Worm (Caenorhabditis elegans) whole organism, late embryonic: ENCODE measurements around the gene lev-8.

Experiments
- elt-2 ChIP-seq: sonication (generic microtip); optimal IDR thresholded peaks from 2 replicates; lab custom pipeline; 2016; ENCODE audit warnings: missing genetic modification reagents, missing genetic modification characterization, missing compliant biosample characterization
- nhr-11 ChIP-seq: fragments of 150-350 bp; optimal IDR thresholded peaks from 2 replicates; lab custom pipeline; 2014; ENCODE audit warnings: missing biosample characterization, missing genetic modification characterization
- tbx-2 ChIP-seq: sonication (generic microtip); optimal IDR thresholded peaks from 2 replicates; lab custom pipeline; 2016; ENCODE audit warnings: missing genetic modification characterization, missing compliant biosample characterization

- TF ChIP-seq elt-2 (tag; lab: Kevin White, UChicago) (no peak), tbx-2 (tag; lab: Kevin White, UChicago) (peak; percentile 29), nhr-11 (tag; lab: Kevin White, UChicago) (no peak)
These were observed 2.9 kb downstream of the lev-8 start, which contains the start of gene trpp-9 for ce11 chrX:11563663-11564062.
